Fruit fly (Drosophila melanogaster) whole organism, embryonic: ENCODE results near the gene CG10311.

Experiments
- B-H1 ChIP-seq: fragments of 200-800 bp; sonication (Bioruptor generic); IDR thresholded peaks from 3 replicates; pipeline ENCODE4 v1.3.6; 2022; ENCODE audit warnings: missing biosample characterization, missing genetic modification characterization
- Bgb ChIP-seq: fragments of 200-800 bp; sonication (Bioruptor generic); IDR thresholded peaks from 2 replicates; pipeline ENCODE4 v1.3.6; 2022; ENCODE audit warnings: missing biosample characterization, missing genetic modification characterization; ENCODE audit not compliant: partially characterized antibody
- CG11456 ChIP-seq: fragments of 200-800 bp; sonication (Bioruptor generic); IDR thresholded peaks from 3 replicates; pipeline ENCODE4 v1.3.6; 2022; ENCODE audit warnings: missing biosample characterization, missing genetic modification characterization
- CG11695 ChIP-seq: fragments of 200-800 bp; sonication (Bioruptor generic); IDR thresholded peaks from 3 replicates; pipeline ENCODE4 v1.3.6; 2022; ENCODE audit warnings: missing biosample characterization, missing genetic modification characterization
- CG11696 ChIP-seq: fragments of 200-800 bp; sonication (Bioruptor generic); IDR thresholded peaks from 2 replicates; pipeline ENCODE4 v1.3.6; 2022; ENCODE audit warnings: missing biosample characterization, missing genetic modification characterization
- CG12155 ChIP-seq: fragments of 200-800 bp; sonication (Bioruptor generic); optimal IDR thresholded peaks from 3 replicates; lab custom pipeline; 2016; ENCODE audit warnings: missing biosample characterization, missing genetic modification characterization
- CG12219 ChIP-seq: fragments of 200-800 bp; sonication (Bioruptor generic); optimal IDR thresholded peaks from 3 replicates; lab custom pipeline; 2018; ENCODE audit warnings: missing biosample characterization, mild to moderate bottlenecking, missing genetic modification characterization
- CG17385 ChIP-seq: fragments of 200-800 bp; sonication (Bioruptor generic); optimal IDR thresholded peaks from 3 replicates; lab custom pipeline; 2018; ENCODE audit warnings: missing biosample characterization, mild to moderate bottlenecking, missing genetic modification characterization
- CG17802 ChIP-seq: fragments of 200-800 bp; sonication (Bioruptor generic); optimal IDR thresholded peaks from 2 replicates; lab custom pipeline; 2018; ENCODE audit warnings: missing biosample characterization, mild to moderate bottlenecking, missing genetic modification characterization, moderate library complexity
- CG18011 ChIP-seq: fragments of 200-800 bp; sonication (Bioruptor generic); optimal IDR thresholded peaks from 2 replicates; lab custom pipeline; 2017; ENCODE audit warnings: missing biosample characterization, missing genetic modification characterization, mild to moderate bottlenecking, moderate library complexity, missing genotype
- CG18262 ChIP-seq: fragments of 200-800 bp; optimal IDR thresholded peaks from 3 replicates; lab custom pipeline; 2019; ENCODE audit warnings: missing biosample characterization, mild to moderate bottlenecking, missing genetic modification characterization, moderate library complexity
- CG2120 ChIP-seq: fragments of 200-800 bp; sonication (Bioruptor generic); optimal IDR thresholded peaks from 3 replicates; lab custom pipeline; 2016; ENCODE audit warnings: missing biosample characterization, missing genetic modification characterization
- CG2202 ChIP-seq: fragments of 200-800 bp; sonication (Bioruptor generic); optimal IDR thresholded peaks from 2 replicates; lab custom pipeline; 2018; ENCODE audit warnings: missing biosample characterization, mild to moderate bottlenecking, missing genetic modification characterization
- CG2712 ChIP-seq: fragments of 200-800 bp; optimal IDR thresholded peaks from 3 replicates; lab custom pipeline; 2019; ENCODE audit warnings: missing biosample characterization, mild to moderate bottlenecking, missing genetic modification characterization, moderate library complexity
- CG2889 ChIP-seq: fragments of 200-800 bp; sonication (Bioruptor generic); IDR thresholded peaks from 3 replicates; pipeline ENCODE4 v1.3.6; 2022; ENCODE audit warnings: missing biosample characterization, missing genetic modification characterization
- CG3407 ChIP-seq: fragments of 200-800 bp; sonication (Bioruptor generic); optimal IDR thresholded peaks from 2 replicates; lab custom pipeline; 2018; ENCODE audit warnings: missing biosample characterization, mild to moderate bottlenecking, missing genetic modification characterization
- CG4820 ChIP-seq: fragments of 200-800 bp; sonication (Bioruptor generic); optimal IDR thresholded peaks from 3 replicates; lab custom pipeline; 2016; ENCODE audit warnings: missing biosample characterization, missing genetic modification characterization
- CG5180 ChIP-seq: fragments of 200-800 bp; sonication (Bioruptor generic); optimal IDR thresholded peaks from 3 replicates; lab custom pipeline; 2017; ENCODE audit warnings: missing biosample characterization, missing genetic modification characterization, mild to moderate bottlenecking, moderate library complexity, missing genetic modification reagents
- CG6765 ChIP-seq: fragments of 200-800 bp; sonication (Bioruptor generic); optimal IDR thresholded peaks from 3 replicates; lab custom pipeline; 2017; ENCODE audit warnings: missing biosample characterization, mild to moderate bottlenecking, missing genetic modification characterization
- CG6791 ChIP-seq: fragments of 200-800 bp; sonication (Bioruptor generic); IDR thresholded peaks from 3 replicates; pipeline ENCODE4 v1.3.6; 2022; ENCODE audit warnings: missing biosample characterization, missing genetic modification characterization; ENCODE audit not compliant: partially characterized antibody
- CG8290 ChIP-seq, 3 experiments: fragments of 200-800 bp; sonication (Bioruptor generic); optimal IDR thresholded peaks; 2 replicates each; lab custom pipeline; 2016 to 2019; ENCODE audit warnings: missing biosample characterization in 3 of 3, missing genetic modification characterization in 3 of 3, mild to moderate bottlenecking in 2 of 3, moderate library complexity in 1 of 3
- CG8359 ChIP-seq: fragments of 200-800 bp; sonication (Bioruptor generic); optimal IDR thresholded peaks from 2 replicates; lab custom pipeline; 2017; ENCODE audit warnings: missing biosample characterization, mild to moderate bottlenecking, missing genetic modification characterization, borderline replicate concordance
- Dip3 ChIP-seq: fragments of 200-800 bp; sonication (Bioruptor generic); optimal IDR thresholded peaks from 3 replicates; lab custom pipeline; 2016; ENCODE audit warnings: missing biosample characterization, missing genetic modification characterization
- Gug ChIP-seq: fragments of 200-800 bp; sonication (Bioruptor generic); IDR thresholded peaks from 4 replicates; pipeline ENCODE4 v1.3.6; 2022; ENCODE audit warnings: missing biosample characterization, missing genetic modification characterization
- HLHmδ ChIP-seq: fragments of 200-800 bp; sonication (Bioruptor generic); optimal IDR thresholded peaks from 2 replicates; lab custom pipeline; 2018; ENCODE audit warnings: missing biosample characterization, mild to moderate bottlenecking, missing genetic modification characterization, moderate library complexity
- Hr78 ChIP-seq, 2 experiments: fragments of 200-800 bp in 1 of 2; fragments of >200 bp in 1 of 2; sonication (Bioruptor generic) in 1 of 2; optimal IDR thresholded peaks; 2 replicates each; lab custom pipeline; 2017 to 2019; ENCODE audit warnings: missing biosample characterization in 2 of 2, missing genetic modification characterization in 2 of 2, mild to moderate bottlenecking in 1 of 2, moderate library complexity in 1 of 2
- Myb ChIP-seq: fragments of 200-800 bp; sonication (Bioruptor generic); optimal IDR thresholded peaks from 2 replicates; lab custom pipeline; 2016; ENCODE audit warnings: missing biosample characterization, missing genetic modification characterization
- NfI ChIP-seq: fragments of 200-800 bp; sonication (Bioruptor generic); optimal IDR thresholded peaks from 3 replicates; lab custom pipeline; 2018; ENCODE audit warnings: missing biosample characterization, mild to moderate bottlenecking, missing genetic modification characterization, moderate library complexity
- Pdp1 ChIP-seq, 2 experiments: fragments of 200-800 bp; sonication (Bioruptor generic); optimal IDR thresholded peaks; 3 replicates each; lab custom pipeline; 2016; ENCODE audit warnings: missing biosample characterization in 2 of 2, missing genetic modification characterization in 2 of 2, mild to moderate bottlenecking in 1 of 2, moderate library complexity in 1 of 2
- Stat92E ChIP-seq, 3 experiments: fragments of >200 bp in 2 of 3; fragments of 200-800 bp in 1 of 3; sonication (Bioruptor generic) in 1 of 3; optimal IDR thresholded peaks; 2 replicates each; lab custom pipeline; 2017 to 2019; ENCODE audit warnings: missing biosample characterization in 3 of 3, missing genetic modification characterization in 3 of 3, mild to moderate bottlenecking in 1 of 3, moderate library complexity in 1 of 3
- Xrp1 ChIP-seq: fragments of 200-800 bp; sonication (Bioruptor generic); IDR thresholded peaks from 2 replicates; pipeline ENCODE4 v1.3.6; 2022; ENCODE audit warnings: missing biosample characterization, missing genetic modification characterization
- ash1 ChIP-seq: fragments of 200-800 bp; sonication (Bioruptor generic); optimal IDR thresholded peaks from 2 replicates; lab custom pipeline; 2018; ENCODE audit warnings: missing biosample characterization, mild to moderate bottlenecking, missing genetic modification characterization
- az2 ChIP-seq: fragments of 200-800 bp; sonication (Bioruptor generic); optimal IDR thresholded peaks from 3 replicates; lab custom pipeline; 2016; ENCODE audit warnings: missing biosample characterization, missing genetic modification characterization
- cg ChIP-seq: fragments of 200-800 bp; sonication (Bioruptor generic); optimal IDR thresholded peaks from 3 replicates; lab custom pipeline; 2019; ENCODE audit warnings: missing biosample characterization, mild to moderate bottlenecking, missing genetic modification characterization, moderate library complexity
- crp ChIP-seq, 2 experiments: fragments of 200-800 bp; sonication (Bioruptor generic); optimal IDR thresholded peaks; 2 replicates in 1 of 2; 3 replicates in 1 of 2; lab custom pipeline; 2017; ENCODE audit warnings: missing biosample characterization in 2 of 2, missing genetic modification characterization in 2 of 2, mild to moderate bottlenecking in 1 of 2, moderate library complexity in 1 of 2
- fd64A ChIP-seq: fragments of 200-800 bp; sonication (Bioruptor generic); optimal IDR thresholded peaks from 3 replicates; lab custom pipeline; 2018; ENCODE audit warnings: missing biosample characterization, mild to moderate bottlenecking, missing genetic modification characterization
- h ChIP-seq: fragments of >200 bp; optimal IDR thresholded peaks from 2 replicates; lab custom pipeline; 2017
- her ChIP-seq: fragments of 200-800 bp; sonication (Bioruptor generic); optimal IDR thresholded peaks from 2 replicates; lab custom pipeline; 2016; ENCODE audit warnings: missing biosample characterization, missing genetic modification characterization
- ken ChIP-seq: fragments of 200-800 bp; sonication (Bioruptor generic); IDR thresholded peaks from 3 replicates; pipeline ENCODE4 v1.3.6; 2022; ENCODE audit warnings: missing biosample characterization, missing genetic modification characterization
- lmd ChIP-seq: fragments of 200-800 bp; sonication (Bioruptor generic); IDR thresholded peaks from 2 replicates; pipeline ENCODE4 v1.3.6; 2022; ENCODE audit warnings: missing biosample characterization, missing genetic modification characterization
- maf-S ChIP-seq: fragments of 200-800 bp; sonication (Bioruptor generic); optimal IDR thresholded peaks from 2 replicates; lab custom pipeline; 2016; ENCODE audit warnings: missing biosample characterization, missing genetic modification characterization
- nmo ChIP-seq: fragments of 200-800 bp; sonication (Bioruptor generic); optimal IDR thresholded peaks from 2 replicates; lab custom pipeline; 2018; ENCODE audit warnings: missing biosample characterization, mild to moderate bottlenecking, missing genetic modification characterization, moderate library complexity
- peb ChIP-seq: fragments of 200-800 bp; sonication (Bioruptor generic); IDR thresholded peaks from 2 replicates; pipeline ENCODE4 v1.3.6; 2022; ENCODE audit warnings: missing biosample characterization, missing genetic modification characterization
- scrt ChIP-seq: fragments of 200-800 bp; sonication (Bioruptor generic); optimal IDR thresholded peaks from 2 replicates; lab custom pipeline; 2018; ENCODE audit warnings: missing biosample characterization, mild to moderate bottlenecking, missing genetic modification characterization, moderate library complexity
- sens ChIP-seq: fragments of 200-800 bp; sonication (Bioruptor generic); peaks from one replicate; lab custom pipeline; 2016; ENCODE audit warnings: missing biosample characterization, missing genetic modification characterization
- sim ChIP-seq: fragments of 200-800 bp; sonication (Bioruptor generic); IDR thresholded peaks from 2 replicates; pipeline ENCODE4 v1.3.6; 2022; ENCODE audit warnings: missing biosample characterization, missing genetic modification characterization
- slou ChIP-seq: fragments of 200-800 bp; sonication (Bioruptor generic); optimal IDR thresholded peaks from 3 replicates; lab custom pipeline; 2016; ENCODE audit warnings: missing biosample characterization, missing genetic modification characterization
- sr ChIP-seq: fragments of 200-800 bp; sonication (Bioruptor generic); IDR thresholded peaks from 3 replicates; pipeline ENCODE4 v1.3.6; 2022; ENCODE audit warnings: missing biosample characterization, missing genetic modification characterization
- sug ChIP-seq: fragments of 200-800 bp; optimal IDR thresholded peaks from 2 replicates; lab custom pipeline; 2019; ENCODE audit warnings: missing biosample characterization, mild to moderate bottlenecking, missing genetic modification characterization, moderate library complexity

The CG10311 gene

DNA sequence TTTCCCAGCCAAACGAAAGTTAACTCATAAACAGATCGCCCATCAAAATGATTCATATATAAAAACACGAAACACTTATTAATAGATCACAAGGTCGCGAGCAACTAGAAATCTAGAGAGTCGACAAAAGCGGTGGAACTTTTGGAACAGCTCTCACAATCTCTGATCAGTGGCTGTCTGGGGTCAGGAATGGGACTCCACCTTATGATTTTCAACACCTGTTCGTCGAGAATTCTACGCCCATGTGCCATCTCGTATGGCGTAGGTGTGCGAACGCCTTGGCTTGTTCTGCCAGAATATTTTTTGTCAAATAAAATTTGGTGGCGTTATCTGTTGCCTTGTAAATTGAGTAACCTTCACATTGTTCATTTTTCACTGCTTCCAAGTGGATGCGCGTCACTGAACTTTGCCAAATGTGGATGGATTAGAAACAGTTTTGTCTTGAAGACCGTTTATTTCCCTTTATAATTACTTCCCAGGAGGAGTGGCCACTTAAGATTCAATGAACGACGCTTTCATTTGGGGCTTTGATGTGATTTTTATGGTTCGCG lies 1.3 kb downstream of the CG10311 start (continued):
- TF ChIP-seq fd64A (GFP tag; lab: Kevin White, UChicago) (no peak), h (no peak), CG18011 (GFP tag; lab: Kevin White, UChicago) (no peak), CG3407 (no peak), CG18262 (tag; lab: Kevin White, UChicago) (no peak), NfI (GFP tag; lab: Kevin White, UChicago) (peak; percentile 71), CG6791 (GFP tag; lab: Robert Waterston, UW) (no peak), CG2120 (peak; percentile 88), Gug (GFP tag; lab: Robert Waterston, UW) (peak; percentile 68; the same call in 2 of the 4 replicates), CG2202 (tag; lab: Kevin White, UChicago) (no peak), Stat92E (GFP tag; optimal IDR thresholded peaks at IDR 0.05; lab: Kevin White, UChicago) (no peak), Myb (GFP tag; lab: Kevin White, UChicago) (peak; percentile 5), CG8290 (GFP tag; optimal IDR thresholded peaks at IDR 0.05; lab: Kevin White, UChicago) (no peak), CG8290 (tag; optimal IDR thresholded peaks at IDR 0.05; lab: Kevin White, UChicago) (peak in 1 of 2 experiments; percentile 89), lmd (peak; percentile 31; the same call in 1 of the 2 replicates), scrt (GFP tag; lab: Kevin White, UChicago) (no peak), her (peak; percentile 60), CG11456 (GFP tag; lab: Robert Waterston, UW) (peak; percentile 82), CG12219 (GFP tag; lab: Kevin White, UChicago) (no peak), CG8359 (GFP tag; lab: Kevin White, UChicago) (no peak), ash1 (GFP tag; lab: Kevin White, UChicago) (peak; percentile 5), slou (GFP tag; lab: Kevin White, UChicago) (no peak), CG17385 (peak; percentile 23), CG11696 (0 out of 2 replicates have a peak, but pooled peaks have one; percentile 45), CG5180 (GFP tag; lab: Kevin White, UChicago) (no peak), cg (GFP tag; lab: Kevin White, UChicago) (no peak), CG2712 (tag; lab: Kevin White, UChicago) (no peak), nmo (GFP tag; lab: Kevin White, UChicago) (no peak), az2 (GFP tag; lab: Kevin White, UChicago) (no peak), sug (tag; lab: Kevin White, UChicago) (peak; percentile 47), maf-S (GFP tag; lab: Kevin White, UChicago) (no peak), Bgb (GFP tag; lab: Robert Waterston, UW) (no peak), peb (GFP tag; lab: Robert Waterston, UW) (no peak), CG12155 (GFP tag; lab: Kevin White, UChicago) (peak; percentile 18), CG2889 (GFP tag; lab: Robert Waterston, UW) (no peak), Dip3 (peak; percentile 37), Xrp1 (GFP tag; lab: Robert Waterston, UW) (0 out of 2 replicates have a peak, but pooled peaks have one; percentile 21), crp (GFP tag; optimal IDR thresholded peaks at IDR 0.05; lab: Kevin White, UChicago) (no peak), sens (GFP tag; lab: Kevin White, UChicago) (no peak), sim (GFP tag; lab: Robert Waterston, UW) (no peak), sr (GFP tag; lab: Robert Waterston, UW) (peak; percentile 93), CG6765 (GFP tag; lab: Kevin White, UChicago) (no peak), ken (GFP tag; lab: Robert Waterston, UW) (peak; percentile 40; the same call in 1 of the 3 replicates), HLHmδ (GFP tag; lab: Kevin White, UChicago) (no peak), Hr78 (GFP tag; optimal IDR thresholded peaks at IDR 0.05; lab: Kevin White, UChicago) (peak in 1 of 2 experiments; percentile 5), CG4820 (GFP tag; lab: Kevin White, UChicago) (no peak), Pdp1 (GFP tag; optimal IDR thresholded peaks at IDR 0.05; lab: Kevin White, UChicago) (peak in 1 of 2 experiments; percentile 35), CG17802 (tag; lab: Kevin White, UChicago) (no peak), B-H1 (GFP tag; lab: Robert Waterston, UW) (no peak), CG11695 (GFP tag; lab: Robert Waterston, UW) (no peak; the same call in 2 of the 3 replicates)
